Fruit fly (Drosophila melanogaster) whole organism, embryonic: ENCODE results near the gene CG32806.
A peak's percentile ranks its signal among the peaks of the same experiment; 100 is the strongest.

Experiments
- Antp ChIP-seq: fragments of 200-800 bp; sonication (Bioruptor generic); optimal IDR thresholded peaks from 3 replicates; lab custom pipeline; 2016; ENCODE audit warnings: missing biosample characterization, missing genetic modification characterization
- Asciz ChIP-seq: fragments of 200-800 bp; sonication (Bioruptor generic); optimal IDR thresholded peaks from 2 replicates; lab custom pipeline; 2017; ENCODE audit warnings: missing biosample characterization, mild to moderate bottlenecking, missing genetic modification characterization, missing genetic modification reagents
- Bgb ChIP-seq: fragments of 200-800 bp; sonication (Bioruptor generic); IDR thresholded peaks from 2 replicates; pipeline ENCODE4 v1.3.6; 2022; ENCODE audit warnings: missing biosample characterization, missing genetic modification characterization; ENCODE audit not compliant: partially characterized antibody
- BtbVII ChIP-seq: fragments of 200-800 bp; sonication (Bioruptor generic); optimal IDR thresholded peaks from 3 replicates; lab custom pipeline; 2017; ENCODE audit warnings: missing biosample characterization, mild to moderate bottlenecking, missing genetic modification characterization
- CG10543 ChIP-seq: fragments of 200-800 bp; sonication (Bioruptor generic); optimal IDR thresholded peaks from 3 replicates; lab custom pipeline; 2017; ENCODE audit warnings: missing biosample characterization, mild to moderate bottlenecking, missing genetic modification characterization, moderate library complexity
- CG10565 ChIP-seq: fragments of 200-800 bp; sonication (Bioruptor generic); optimal IDR thresholded peaks from 3 replicates; lab custom pipeline; 2016; ENCODE audit warnings: missing biosample characterization, mild to moderate bottlenecking, missing genetic modification characterization
- CG11504 ChIP-seq: fragments of 200-800 bp; sonication (Bioruptor generic); optimal IDR thresholded peaks from 3 replicates; lab custom pipeline; 2019; ENCODE audit warnings: missing biosample characterization, mild to moderate bottlenecking, missing genetic modification characterization, moderate library complexity
- CG12071 ChIP-seq: fragments of 200-800 bp; sonication (Bioruptor generic); optimal IDR thresholded peaks from 3 replicates; lab custom pipeline; 2018; ENCODE audit warnings: missing biosample characterization, mild to moderate bottlenecking, missing genetic modification characterization
- CG12219 ChIP-seq: fragments of 200-800 bp; sonication (Bioruptor generic); optimal IDR thresholded peaks from 3 replicates; lab custom pipeline; 2018; ENCODE audit warnings: missing biosample characterization, mild to moderate bottlenecking, missing genetic modification characterization
- CG13624 ChIP-seq: fragments of 200-800 bp; sonication (Bioruptor generic); optimal IDR thresholded peaks from 2 replicates; lab custom pipeline; 2016; ENCODE audit warnings: missing biosample characterization, missing genetic modification characterization
- CG14014 ChIP-seq: fragments of 200-800 bp; sonication (Bioruptor generic); IDR thresholded peaks from 2 replicates; pipeline ENCODE4 v1.3.6; 2022; ENCODE audit warnings: missing biosample characterization, missing genetic modification characterization
- CG14667 ChIP-seq: fragments of 200-800 bp; sonication (Bioruptor generic); IDR thresholded peaks from 2 replicates; pipeline ENCODE4 v1.3.6; 2022; ENCODE audit warnings: missing biosample characterization, missing genetic modification characterization
- CG16779 ChIP-seq: fragments of 200-800 bp; sonication (Bioruptor generic); IDR thresholded peaks from 2 replicates; pipeline ENCODE4 v1.3.6; 2022; ENCODE audit warnings: missing biosample characterization, missing genetic modification characterization
- CG17912 ChIP-seq: fragments of 200-800 bp; sonication (Bioruptor generic); optimal IDR thresholded peaks from 2 replicates; lab custom pipeline; 2018; ENCODE audit warnings: missing biosample characterization, mild to moderate bottlenecking, missing genetic modification characterization
- CG1832 ChIP-seq: fragments of 200-800 bp; sonication (Bioruptor generic); optimal IDR thresholded peaks from 2 replicates; lab custom pipeline; 2017; ENCODE audit warnings: missing biosample characterization, mild to moderate bottlenecking, missing genetic modification characterization, inconsistent platforms
- CG18599 ChIP-seq: fragments of 200-800 bp; sonication (Bioruptor generic); optimal IDR thresholded peaks from 3 replicates; lab custom pipeline; 2017; ENCODE audit warnings: missing biosample characterization, missing genetic modification characterization, mild to moderate bottlenecking, moderate library complexity, missing genetic modification reagents
- CG32532 ChIP-seq: fragments of 200-800 bp; sonication (Bioruptor generic); IDR thresholded peaks from 2 replicates; pipeline ENCODE4 v1.3.6; 2022; ENCODE audit warnings: missing biosample characterization, missing genetic modification characterization
- CG32772 ChIP-seq: fragments of 200-800 bp; sonication (Bioruptor generic); IDR thresholded peaks from 2 replicates; pipeline ENCODE4 v1.3.6; 2022; ENCODE audit warnings: missing biosample characterization, missing genetic modification characterization
- CG4707 ChIP-seq: fragments of 200-800 bp; sonication (Bioruptor generic); optimal IDR thresholded peaks from 2 replicates; lab custom pipeline; 2018; ENCODE audit warnings: missing biosample characterization, mild to moderate bottlenecking, missing genetic modification characterization, moderate library complexity
- CG4854 ChIP-seq: fragments of 200-800 bp; sonication (Bioruptor generic); optimal IDR thresholded peaks from 2 replicates; lab custom pipeline; 2016; ENCODE audit warnings: missing biosample characterization, missing genetic modification characterization, inconsistent platforms
- CG9727 ChIP-seq: fragments of 200-800 bp; sonication (Bioruptor generic); optimal IDR thresholded peaks from 3 replicates; lab custom pipeline; 2017; ENCODE audit warnings: missing biosample characterization, mild to moderate bottlenecking, missing genetic modification characterization
- CHES-1-like ChIP-seq: fragments of 200-800 bp; sonication (Bioruptor generic); optimal IDR thresholded peaks from 2 replicates; lab custom pipeline; 2016; ENCODE audit warnings: missing biosample characterization, missing genetic modification characterization
- CoRest ChIP-seq: fragments of 200-800 bp; sonication (Bioruptor generic); optimal IDR thresholded peaks from 3 replicates; lab custom pipeline; 2018; ENCODE audit warnings: missing biosample characterization, mild to moderate bottlenecking, missing genetic modification characterization, moderate library complexity
- E2f1 ChIP-seq: fragments of 200-800 bp; sonication (Bioruptor generic); IDR thresholded peaks from 2 replicates; pipeline ENCODE4 v1.3.6; 2022; ENCODE audit warnings: missing biosample characterization, missing genetic modification characterization
- Gug ChIP-seq: fragments of 200-800 bp; sonication (Bioruptor generic); IDR thresholded peaks from 4 replicates; pipeline ENCODE4 v1.3.6; 2022; ENCODE audit warnings: missing biosample characterization, missing genetic modification characterization
- HLH3B ChIP-seq: fragments of 200-800 bp; sonication (Bioruptor generic); IDR thresholded peaks from 2 replicates; pipeline ENCODE4 v1.3.6; 2022; ENCODE audit warnings: missing biosample characterization, missing genetic modification characterization
- HmgZ ChIP-seq: fragments of 200-800 bp; sonication (Bioruptor generic); optimal IDR thresholded peaks from 2 replicates; lab custom pipeline; 2018; ENCODE audit warnings: missing biosample characterization, mild to moderate bottlenecking, missing genetic modification characterization
- PHDP ChIP-seq: fragments of 200-800 bp; sonication (Bioruptor generic); optimal IDR thresholded peaks from 3 replicates; lab custom pipeline; 2018; ENCODE audit warnings: missing biosample characterization, mild to moderate bottlenecking, missing genetic modification characterization, moderate library complexity
- bab2 ChIP-seq: fragments of 200-800 bp; sonication (Bioruptor generic); optimal IDR thresholded peaks from 2 replicates; lab custom pipeline; 2016; ENCODE audit warnings: missing biosample characterization, missing genetic modification characterization
- corto ChIP-seq: fragments of 200-800 bp; sonication (Bioruptor generic); optimal IDR thresholded peaks from 2 replicates; lab custom pipeline; 2016; ENCODE audit warnings: missing biosample characterization, mild to moderate bottlenecking, missing genetic modification characterization, moderate library complexity
- cwo ChIP-seq: fragments of 200-800 bp; sonication (Bioruptor generic); optimal IDR thresholded peaks from 3 replicates; lab custom pipeline; 2017; ENCODE audit warnings: missing biosample characterization, missing genetic modification characterization, mild to moderate bottlenecking, moderate library complexity, missing genetic modification reagents
- dysf ChIP-seq: fragments of 200-800 bp; sonication (Bioruptor generic); IDR thresholded peaks from 3 replicates; pipeline ENCODE4 v1.3.6; 2022; ENCODE audit warnings: missing biosample characterization, missing genetic modification characterization
- gce ChIP-seq: fragments of 200-800 bp; sonication (Bioruptor generic); IDR thresholded peaks from 3 replicates; pipeline ENCODE4 v1.3.6; 2022; ENCODE audit warnings: missing biosample characterization, missing genetic modification characterization
- gfzf ChIP-seq: fragments of 200-800 bp; sonication (Bioruptor generic); optimal IDR thresholded peaks from 2 replicates; lab custom pipeline; 2016; ENCODE audit warnings: missing biosample characterization, mild to moderate bottlenecking, missing genetic modification characterization, moderate library complexity
- hkb ChIP-seq, 2 experiments: fragments of 200-800 bp in 1 of 2; fragments of >200 bp in 1 of 2; sonication (Bioruptor generic) in 1 of 2; IDR thresholded peaks in 1 of 2; optimal IDR thresholded peaks in 1 of 2; 2 replicates each; pipeline versions ENCODE4 v1.3.6 to Lab custom; 2017 to 2022; ENCODE audit warnings: missing biosample characterization in 1 of 2, missing genetic modification characterization in 1 of 2
- kni ChIP-seq: fragments of 200-800 bp; sonication (Bioruptor generic); optimal IDR thresholded peaks from 3 replicates; lab custom pipeline; 2017; ENCODE audit warnings: mild to moderate bottlenecking, missing biosample characterization, missing genetic modification reagents, missing genetic modification characterization
- lab ChIP-seq: fragments of 200-800 bp; sonication (Bioruptor generic); optimal IDR thresholded peaks from 3 replicates; lab custom pipeline; 2017; ENCODE audit warnings: missing biosample characterization, missing genetic modification characterization, mild to moderate bottlenecking, moderate library complexity, missing genetic modification reagents
- lbe ChIP-seq: fragments of 200-800 bp; sonication (Bioruptor generic); optimal IDR thresholded peaks from 2 replicates; lab custom pipeline; 2016; ENCODE audit warnings: missing biosample characterization, mild to moderate bottlenecking, missing genetic modification characterization
- org-1 ChIP-seq: fragments of 200-800 bp; sonication (Bioruptor generic); optimal IDR thresholded peaks from 2 replicates; lab custom pipeline; 2017; ENCODE audit warnings: missing biosample characterization, missing genetic modification characterization
- phol ChIP-seq: fragments of 200-800 bp; sonication (Bioruptor generic); optimal IDR thresholded peaks from 3 replicates; lab custom pipeline; 2018; ENCODE audit warnings: missing biosample characterization, mild to moderate bottlenecking, missing genetic modification characterization, moderate library complexity
- pita ChIP-seq: fragments of 200-800 bp; sonication (Bioruptor generic); optimal IDR thresholded peaks from 2 replicates; lab custom pipeline; 2017; ENCODE audit warnings: missing biosample characterization, mild to moderate bottlenecking, missing genetic modification characterization
- prd ChIP-seq, 3 experiments: fragments of >200 bp in 2 of 3; fragments of 200-800 bp in 1 of 3; sonication (Bioruptor generic) in 1 of 3; optimal IDR thresholded peaks in 2 of 3; IDR thresholded peaks in 1 of 3; 2 replicates in 2 of 3; 3 replicates in 1 of 3; pipeline versions ENCODE4 v1.3.6 to Lab custom; 2017 to 2022; ENCODE audit warnings: missing biosample characterization in 1 of 3, missing genetic modification characterization in 1 of 3
- row ChIP-seq: fragments of 200-800 bp; sonication (Bioruptor generic); IDR thresholded peaks from 3 replicates; pipeline ENCODE4 v1.3.6; 2022; ENCODE audit warnings: missing biosample characterization, missing genetic modification characterization
- slbo ChIP-seq: fragments of 200-800 bp; sonication (Bioruptor generic); IDR thresholded peaks from 2 replicates; pipeline ENCODE4 v1.3.6; 2022; ENCODE audit warnings: missing biosample characterization, missing genetic modification characterization
- sob ChIP-seq: fragments of 200-800 bp; sonication (Bioruptor generic); IDR thresholded peaks from 2 replicates; pipeline ENCODE4 v1.3.6; 2022; ENCODE audit warnings: missing biosample characterization, missing genetic modification characterization
- tgo ChIP-seq: fragments of 200-800 bp; sonication (Bioruptor generic); IDR thresholded peaks from 3 replicates; pipeline ENCODE4 v1.3.6; 2022; ENCODE audit warnings: missing biosample characterization, missing genetic modification characterization
- tx ChIP-seq: fragments of 200-800 bp; sonication (Bioruptor generic); optimal IDR thresholded peaks from 2 replicates; lab custom pipeline; 2016; ENCODE audit warnings: missing biosample characterization, missing genetic modification characterization
- wor ChIP-seq: fragments of 200-800 bp; sonication (Bioruptor generic); IDR thresholded peaks from 2 replicates; pipeline ENCODE4 v1.3.6; 2022; ENCODE audit warnings: missing biosample characterization, missing genetic modification characterization
- z ChIP-seq: fragments of 200-800 bp; sonication (Bioruptor generic); IDR thresholded peaks from 3 replicates; pipeline ENCODE4 v1.3.6; 2022; ENCODE audit warnings: missing biosample characterization, missing genetic modification characterization

CG32806 gene

dm6 chrX:1824610-1824948 lies 35.2 kb downstream of the CG32806 start (continued):
- no peak for TF ChIP-seq CG10565 (GFP tag; lab: Kevin White, UChicago)
- TF ChIP-seq lab (GFP tag; lab: Kevin White, UChicago): peak; percentile 4
- no peak for TF ChIP-seq CoRest (tag; lab: Kevin White, UChicago)
- TF ChIP-seq pita (GFP tag; lab: Kevin White, UChicago): no peak
- no peak for TF ChIP-seq gfzf (GFP tag; lab: Kevin White, UChicago)
- TF ChIP-seq CG10543 (GFP tag; lab: Kevin White, UChicago): no peak
- no peak for TF ChIP-seq CG9727
- no peak for TF ChIP-seq prd (optimal IDR thresholded peaks at IDR 0.05; lab: Kevin White, UChicago)
- peak; percentile 30; the same call in 1 of the 3 replicates for TF ChIP-seq prd (GFP tag; IDR thresholded peaks at IDR 0.05; lab: Robert Waterston, UW)
- TF ChIP-seq sob: peak; percentile 48; the same call in 1 of the 2 replicates
- TF ChIP-seq cwo (GFP tag; lab: Kevin White, UChicago): peak; percentile 15
- TF ChIP-seq wor (GFP tag; lab: Robert Waterston, UW): no peak
- peak; percentile 8 for TF ChIP-seq tx (GFP tag; lab: Kevin White, UChicago)
- TF ChIP-seq gce (GFP tag; lab: Robert Waterston, UW): 0 out of 3 replicates have a peak, but pooled peaks have one; percentile 21
- TF ChIP-seq BtbVII (GFP tag; lab: Kevin White, UChicago): no peak
- no peak for TF ChIP-seq corto (GFP tag; lab: Kevin White, UChicago)
- peak; percentile 5 for TF ChIP-seq phol (tag; lab: Kevin White, UChicago)
- TF ChIP-seq z (GFP tag; lab: Robert Waterston, UW): no peak
- peak; percentile 44 for TF ChIP-seq CG18599 (GFP tag; lab: Kevin White, UChicago)
- peak; percentile 32; the same call in 1 of the 2 replicates for TF ChIP-seq CG32772 (GFP tag; lab: Robert Waterston, UW)
- TF ChIP-seq CG14014 (GFP tag; lab: Robert Waterston, UW): no peak
- TF ChIP-seq hkb (optimal IDR thresholded peaks at IDR 0.05; lab: Kevin White, UChicago): no peak
- TF ChIP-seq hkb (GFP tag; IDR thresholded peaks at IDR 0.05; lab: Robert Waterston, UW): 0 out of 2 replicates have a peak, but pooled peaks have one; percentile 13
- TF ChIP-seq org-1: peak; percentile 4
- no peak for TF ChIP-seq HmgZ (tag; lab: Kevin White, UChicago)
- TF ChIP-seq lbe (GFP tag; lab: Kevin White, UChicago): peak; percentile 43
- peak; percentile 27; the same call in 1 of the 2 replicates for TF ChIP-seq CG14667
- peak; percentile 37; the same call in 1 of the 2 replicates for TF ChIP-seq slbo (GFP tag; lab: Robert Waterston, UW)
- TF ChIP-seq tgo (GFP tag; lab: Robert Waterston, UW): no peak
- no peak for TF ChIP-seq Asciz (GFP tag; lab: Kevin White, UChicago)
- no peak for TF ChIP-seq CG1832 (GFP tag; lab: Kevin White, UChicago)
- TF ChIP-seq HLH3B (GFP tag; lab: Robert Waterston, UW): peak; percentile 42; the same call in 1 of the 2 replicates
- peak; percentile 26 for TF ChIP-seq CG13624 (GFP tag; lab: Kevin White, UChicago)
- no peak for TF ChIP-seq CG32532 (GFP tag; lab: Robert Waterston, UW)
- no peak for TF ChIP-seq CG17912 (GFP tag; lab: Kevin White, UChicago)
- TF ChIP-seq row (GFP tag; lab: Robert Waterston, UW): peak; percentile 76
- peak; percentile 26; the same call in 1 of the 3 replicates for TF ChIP-seq dysf (GFP tag; lab: Robert Waterston, UW)
- TF ChIP-seq CG4854 (GFP tag; lab: Kevin White, UChicago): no peak
- TF ChIP-seq CG12071 (GFP tag; lab: Kevin White, UChicago): no peak
- TF ChIP-seq CHES-1-like (GFP tag; lab: Kevin White, UChicago): peak; percentile 16
- TF ChIP-seq CG12219 (GFP tag; lab: Kevin White, UChicago): no peak
- peak; percentile 9 for TF ChIP-seq CG11504
- peak; percentile 12; the same call in 1 of the 4 replicates for TF ChIP-seq Gug
- TF ChIP-seq CG4707 (GFP tag; lab: Kevin White, UChicago): no peak
- TF ChIP-seq CG16779 (GFP tag; lab: Robert Waterston, UW): no peak
- peak; percentile 28 for TF ChIP-seq bab2 (GFP tag; lab: Kevin White, UChicago)
- no peak for TF ChIP-seq kni
- TF ChIP-seq E2f1 (GFP tag; lab: Robert Waterston, UW): no peak
- TF ChIP-seq Antp (GFP tag; lab: Kevin White, UChicago): peak; percentile 1
- TF ChIP-seq PHDP (tag; lab: Kevin White, UChicago): no peak
- TF ChIP-seq Bgb (GFP tag; lab: Robert Waterston, UW): no peak
